Worm (Caenorhabditis elegans) whole organism, L4 larva: ENCODE results near the gene nca-2.
A peak's percentile ranks its signal among the peaks of the same experiment; 100 is the strongest.

ENCODE experiments used
- F10B5.3 ChIP-seq: sonication (generic microtip); optimal IDR thresholded peaks from 2 replicates; lab custom pipeline; 2016; ENCODE audit warnings: mild to moderate bottlenecking, missing genetic modification characterization, missing compliant biosample characterization
- F26F4.8 ChIP-seq: fragments of 200-800 bp; sonication (Bioruptor generic); conservative IDR thresholded peaks from 2 replicates; pipeline ENCODE4 v1.3.6; 2022; ENCODE audit warnings: missing genetic modification characterization, missing compliant biosample characterization
- F37D6.2 ChIP-seq: sonication (generic microtip); optimal IDR thresholded peaks from 2 replicates; lab custom pipeline; 2016; ENCODE audit warnings: mild to moderate bottlenecking, missing genetic modification characterization, missing compliant biosample characterization
- F44E2.7 ChIP-seq: fragments of 200-800 bp; sonication (Bioruptor generic); IDR thresholded peaks from 2 replicates; pipeline ENCODE4 v2.1.2; 2022; ENCODE audit warnings: missing genetic modification characterization, missing compliant biosample characterization
- F49E8.2 ChIP-seq: sonication (generic microtip); optimal IDR thresholded peaks from 2 replicates; lab custom pipeline; 2016; ENCODE audit warnings: missing compliant biosample characterization, mild to moderate bottlenecking, missing genetic modification characterization, borderline replicate concordance
- R02D3.7 ChIP-seq: fragments of 150-350 bp; sonication (generic microtip); optimal IDR thresholded peaks from 3 replicates; lab custom pipeline; 2014; ENCODE audit warnings: missing biosample characterization, missing genetic modification characterization
- T20F7.1 ChIP-seq: fragments of 200-800 bp; sonication (Bioruptor generic); optimal IDR thresholded peaks from 2 replicates; lab custom pipeline; 2018; ENCODE audit warnings: mild to moderate bottlenecking, missing genetic modification characterization, missing compliant biosample characterization
- T26A8.4 ChIP-seq: fragments of 200-800 bp; sonication (Bioruptor generic); IDR thresholded peaks from 2 replicates; pipeline ENCODE4 v1.3.6; 2022; ENCODE audit warnings: missing genetic modification characterization, missing compliant biosample characterization
- Y48G9A.11 ChIP-seq: fragments of 200-800 bp; sonication (Bioruptor generic); IDR thresholded peaks from 2 replicates; pipeline ENCODE4 v1.3.6; 2022; ENCODE audit warnings: missing genetic modification reagents, missing genetic modification characterization, missing compliant biosample characterization
- aha-1 ChIP-seq: fragments of 150-350 bp; peaks from one replicate; lab custom pipeline; 2014; ENCODE audit warnings: missing biosample characterization, missing genetic modification characterization
- ama-1 ChIP-seq: fragments of 150-350 bp; optimal IDR thresholded peaks from 2 replicates; lab custom pipeline; 2014; ENCODE audit warnings: inconsistent platforms, mixed read lengths
- ceh-82 ChIP-seq: sonication (generic microtip); optimal IDR thresholded peaks from 2 replicates; lab custom pipeline; 2017; ENCODE audit warnings: missing biosample characterization, missing genetic modification characterization
- daf-19 ChIP-seq: fragments of 200-800 bp; sonication (Bioruptor generic); conservative IDR thresholded peaks from 2 replicates; pipeline ENCODE4 v1.3.6; 2022; ENCODE audit warnings: missing genetic modification characterization, missing compliant biosample characterization
- daf-8 ChIP-seq: fragments of 200-800 bp; sonication (Bioruptor generic); IDR thresholded peaks from 2 replicates; pipeline ENCODE4 v1.3.6; 2022; ENCODE audit warnings: missing genetic modification characterization, missing compliant biosample characterization
- dmd-6 ChIP-seq: fragments of 200-800 bp; sonication (Bioruptor generic); IDR thresholded peaks from 2 replicates; pipeline ENCODE4 v1.3.6; 2022; ENCODE audit warnings: missing genetic modification reagents, missing genetic modification characterization, missing compliant biosample characterization
- dpl-1 ChIP-seq: fragments of 150-350 bp; optimal IDR thresholded peaks from 2 replicates; lab custom pipeline; 2014; ENCODE audit warnings: missing biosample characterization, missing genetic modification reagents, missing genetic modification characterization
- dve-1 ChIP-seq: sonication (generic microtip); optimal IDR thresholded peaks from 2 replicates; lab custom pipeline; 2017; ENCODE audit warnings: antibody characterized with exemption, mild to moderate bottlenecking, missing genetic modification characterization, missing compliant biosample characterization; ENCODE audit not compliant: insufficient read depth
- egl-27 ChIP-seq: sonication (generic microtip); optimal IDR thresholded peaks from 3 replicates; lab custom pipeline; 2017; ENCODE audit warnings: missing biosample characterization, missing genetic modification reagents, missing genetic modification characterization
- fos-1 ChIP-seq: fragments of 150-350 bp; optimal IDR thresholded peaks from 2 replicates; lab custom pipeline; 2014; ENCODE audit warnings: missing biosample characterization, missing genetic modification characterization
- hlh-11 ChIP-seq: fragments of 200-800 bp; sonication (Bioruptor generic); optimal IDR thresholded peaks from 2 replicates; lab custom pipeline; 2018; ENCODE audit warnings: mild to moderate bottlenecking, missing genetic modification characterization, missing compliant biosample characterization
- jun-1 ChIP-seq: fragments of 150-350 bp; optimal IDR thresholded peaks from 2 replicates; lab custom pipeline; 2014; ENCODE audit warnings: missing biosample characterization, missing genetic modification reagents, missing genetic modification characterization
- lin-29 ChIP-seq: fragments of 200-800 bp; sonication (Bioruptor generic); IDR thresholded peaks from 2 replicates; pipeline ENCODE4 v1.3.6; 2022; ENCODE audit warnings: missing genetic modification reagents, missing genetic modification characterization, missing compliant biosample characterization
- lin-38 ChIP-seq: fragments of 200-800 bp; sonication (Bioruptor generic); IDR thresholded peaks from 2 replicates; pipeline ENCODE4 v1.3.6; 2022; ENCODE audit warnings: missing genetic modification reagents, missing genetic modification characterization, missing compliant biosample characterization
- lin-39 ChIP-seq: fragments of 150-350 bp; optimal IDR thresholded peaks from 2 replicates; lab custom pipeline; 2014; ENCODE audit warnings: missing biosample characterization, missing genetic modification reagents, missing genetic modification characterization
- lsy-2 ChIP-seq, 2 experiments: fragments of 150-350 bp in 1 of 2; sonication (generic microtip) in 1 of 2; optimal IDR thresholded peaks; 2 replicates each; lab custom pipeline; 2014 to 2017; ENCODE audit warnings: missing biosample characterization in 2 of 2, missing genetic modification characterization in 2 of 2
- madf-5 ChIP-seq, 2 experiments: fragments of 200-800 bp; sonication (Bioruptor generic); IDR thresholded peaks; 2 replicates each; pipeline ENCODE4 v1.3.6; 2022; ENCODE audit warnings: missing compliant biosample characterization in 2 of 2, missing genetic modification characterization in 2 of 2
- mep-1 ChIP-seq: fragments of 150-350 bp; sonication (generic microtip); optimal IDR thresholded peaks from 3 replicates; lab custom pipeline; 2014; ENCODE audit warnings: missing biosample characterization, missing genetic modification characterization
- mes-2 ChIP-seq: sonication (generic microtip); optimal IDR thresholded peaks from 2 replicates; lab custom pipeline; 2016; ENCODE audit warnings: missing genotype, mild to moderate bottlenecking, missing genetic modification characterization, missing compliant biosample characterization; ENCODE audit not compliant: poor library complexity, severe bottlenecking
- nhr-10 ChIP-seq: fragments of 150-350 bp; optimal IDR thresholded peaks from 2 replicates; lab custom pipeline; 2014; ENCODE audit warnings: missing biosample characterization, missing genetic modification characterization
- nhr-11 ChIP-seq: fragments of 150-350 bp; optimal IDR thresholded peaks from 2 replicates; lab custom pipeline; 2014; ENCODE audit warnings: missing biosample characterization, missing genetic modification characterization
- nhr-42 ChIP-seq: fragments of 200-800 bp; sonication (Bioruptor generic); IDR thresholded peaks from 2 replicates; pipeline ENCODE4 v1.3.6; 2022; ENCODE audit warnings: missing genetic modification characterization, missing compliant biosample characterization
- nhr-77 ChIP-seq: fragments of 150-350 bp; optimal IDR thresholded peaks from 2 replicates; lab custom pipeline; 2014; ENCODE audit warnings: missing biosample characterization, missing genetic modification characterization
- snpc-1.2 ChIP-seq: fragments of 200-800 bp; sonication (Bioruptor generic); IDR thresholded peaks from 2 replicates; pipeline ENCODE4 v1.3.6; 2022; ENCODE audit warnings: missing genetic modification reagents, missing genetic modification characterization, missing compliant biosample characterization
- spr-1 ChIP-seq: sonication (generic microtip); optimal IDR thresholded peaks from 2 replicates; lab custom pipeline; 2016; ENCODE audit warnings: mild to moderate bottlenecking, missing genetic modification characterization, missing compliant biosample characterization
- spr-3 ChIP-seq: fragments of 200-800 bp; sonication (Bioruptor generic); optimal IDR thresholded peaks from 2 replicates; lab custom pipeline; 2018; ENCODE audit warnings: mild to moderate bottlenecking, missing genetic modification characterization, missing compliant biosample characterization
- unc-39 ChIP-seq: sonication (generic microtip); optimal IDR thresholded peaks from 2 replicates; lab custom pipeline; 2017; ENCODE audit warnings: missing biosample characterization, missing genetic modification characterization
- unc-62 ChIP-seq, 3 experiments: fragments of 150-350 bp in 1 of 3; sonication (generic microtip); optimal IDR thresholded peaks in 2 of 3; peaks in 1 of 3; 1 replicate in 1 of 3; 2 replicates in 2 of 3; lab custom pipeline; 2014 to 2017; ENCODE audit warnings: missing biosample characterization in 3 of 3, missing genetic modification characterization in 3 of 3, missing genetic modification reagents in 3 of 3, missing genotype in 1 of 3
- vab-7 ChIP-seq: fragments of 200-800 bp; sonication (Bioruptor generic); IDR thresholded peaks from 2 replicates; pipeline ENCODE4 v1.3.6; 2022; ENCODE audit warnings: missing genetic modification reagents, missing genetic modification characterization, missing compliant biosample characterization
- zip-11 ChIP-seq: fragments of 200-800 bp; sonication (Bioruptor generic); IDR thresholded peaks from 2 replicates; pipeline ENCODE4 v1.3.6; 2022; ENCODE audit warnings: missing genetic modification characterization, missing compliant biosample characterization
- zip-2 ChIP-seq: fragments of 150-350 bp; optimal IDR thresholded peaks from 2 replicates; lab custom pipeline; 2014; ENCODE audit warnings: missing biosample characterization, missing genetic modification characterization
- ztf-11 ChIP-seq: fragments of 150-350 bp; optimal IDR thresholded peaks from 2 replicates; lab custom pipeline; 2014; ENCODE audit warnings: missing biosample characterization, missing genetic modification characterization
- ztf-7 ChIP-seq: fragments of 150-350 bp; optimal IDR thresholded peaks from 2 replicates; lab custom pipeline; 2014; ENCODE audit warnings: missing biosample characterization, missing genetic modification characterization

nca-2 gene

DNA sequence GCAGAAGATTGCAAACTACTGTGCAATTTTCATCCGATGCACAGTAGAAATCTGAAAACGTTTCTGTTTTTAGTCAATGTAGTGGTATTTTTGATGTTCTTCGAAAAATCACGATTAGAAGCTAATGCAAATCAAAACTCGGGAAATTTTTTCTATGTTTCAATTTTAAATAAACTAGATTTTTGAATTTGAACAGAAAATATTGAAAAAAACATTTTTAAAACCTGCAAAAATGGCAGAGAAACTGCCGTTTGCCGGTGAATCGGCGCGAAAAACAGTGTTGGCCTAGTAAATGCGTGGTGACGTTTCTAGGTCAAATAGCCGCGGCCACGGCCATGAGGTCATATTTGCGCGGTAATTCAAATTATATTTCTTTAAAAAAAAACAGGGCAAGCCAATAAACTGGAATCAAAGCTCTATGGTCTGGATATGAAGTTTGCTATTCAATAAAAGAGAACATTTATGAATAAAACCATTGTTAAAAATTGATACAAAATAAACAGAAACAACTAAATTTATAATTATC is 35.2 kb upstream of the nca-2 start, which contains the start of gene set-2 (continued):
- TF ChIP-seq ama-1 (lab: Kevin White, UChicago) (peak; percentile 2), daf-8 (GFP tag; lab: Robert Waterston, UW) (no peak), spr-1 (tag; lab: Kevin White, UChicago) (no peak), dve-1 (peak; percentile 52), hlh-11 (peak; percentile 32)

DNA sequence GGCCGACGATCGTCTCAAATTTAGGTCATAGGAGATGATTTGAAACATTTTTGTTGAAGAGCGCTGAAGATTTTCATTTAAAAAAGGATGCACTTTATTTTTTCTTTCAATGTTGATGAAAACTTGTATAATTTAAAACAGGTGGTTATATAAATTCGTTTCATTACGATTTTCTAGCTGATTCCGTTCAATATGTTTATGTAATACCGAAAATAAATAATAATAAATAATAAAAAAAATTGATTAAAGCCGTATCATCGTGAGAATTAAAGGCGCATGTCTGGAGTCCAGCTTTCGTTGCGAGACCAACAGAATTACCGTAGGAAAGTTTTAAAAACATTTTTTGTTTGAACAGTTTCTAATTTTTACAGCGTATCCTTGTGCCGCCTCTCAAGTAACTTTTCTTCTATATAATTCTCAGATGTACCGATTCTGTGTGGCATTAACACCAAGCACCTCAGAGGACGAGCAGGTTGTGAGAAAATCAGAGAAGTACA is 33.1 kb upstream of the nca-2 start, which contains the start of the genes C26E6.12 and eri-9:
TSS of gene C26E6.12 (minus strand) at position 51 of the 497 bp plus-strand sequence.
TSS of gene eri-9 (plus strand) at position 248 of the 497 bp plus-strand sequence.
- no peak for TF ChIP-seq F37D6.2 (tag; lab: Kevin White, UChicago)
- TF ChIP-seq lin-38: no peak
- no peak for TF ChIP-seq nhr-11
- TF ChIP-seq Y48G9A.11 (GFP tag; lab: Robert Waterston, UW): no peak
- no peak for TF ChIP-seq dmd-6
- TF ChIP-seq egl-27 (tag; lab: Kevin White, UChicago): no peak
- no peak for TF ChIP-seq ceh-82
- TF ChIP-seq unc-39 (tag; lab: Kevin White, UChicago): no peak
- no peak for TF ChIP-seq nhr-77 (tag; lab: Kevin White, UChicago)
- no peak for TF ChIP-seq ztf-11 (tag; lab: Kevin White, UChicago)

ce11 chrIII:4934896-4935628 is 30.3 kb upstream of the nca-2 start, which contains the start of gene mrps-18C:
Gene mrps-18C (plus strand): TSS chrIII:4935578.
- no peak for TF ChIP-seq mep-1 (tag; lab: Kevin White, UChicago)
- peak in 1 of 2 experiments; percentile 28 for TF ChIP-seq unc-62 (GFP tag; optimal IDR thresholded peaks at IDR 0.05 in 1 of 2; lab: Kevin White, UChicago)
- TF ChIP-seq unc-62 (tag; optimal IDR thresholded peaks at IDR 0.05; lab: Kevin White, UChicago): no peak
- TF ChIP-seq mes-2: peak; percentile 59
- TF ChIP-seq zip-2 (tag; lab: Kevin White, UChicago): no peak
- TF ChIP-seq lsy-2 (tag; optimal IDR thresholded peaks at IDR 0.05; lab: Kevin White, UChicago): peak in 1 of 2 experiments; percentile 52
- TF ChIP-seq aha-1: peak; percentile 73
- TF ChIP-seq Y48G9A.11 (GFP tag; lab: Robert Waterston, UW): peak; percentile 60; the same call in 1 of the 2 replicates
- TF ChIP-seq F26F4.8 (GFP tag; lab: Robert Waterston, UW): no peak
- TF ChIP-seq dpl-1 (GFP tag; lab: Kevin White, UChicago): peak; percentile 40
- peak; percentile 93 for TF ChIP-seq T20F7.1 (GFP tag; lab: Kevin White, UChicago)
- TF ChIP-seq, all 104 proteins: peak for 7

- TF ChIP-seq T26A8.4 (GFP tag; lab: Robert Waterston, UW) (no peak), F10B5.3 (tag; lab: Kevin White, UChicago) (no peak), madf-5 (GFP tag; IDR thresholded peaks at IDR 0.05; lab: Robert Waterston, UW) (no peak), zip-11 (no peak), spr-3 (GFP tag; lab: Kevin White, UChicago) (no peak), F49E8.2 (tag; lab: Kevin White, UChicago) (no peak), aha-1 (peak; percentile 72)
Measured at ce11 chrIII:4937022-4937421, 28.3 kb upstream of the nca-2 start, which contains the start of gene fsn-1. Gene fsn-1 (plus strand): TSS chrIII:4937322.

ce11 chrIII:4939267-4939666 is 26.1 kb upstream of the nca-2 start, which contains the start of gene rpb-2:
Gene rpb-2 (plus strand): TSS chrIII:4939567.
- no peak for TF ChIP-seq R02D3.7 (tag; lab: Kevin White, UChicago)
- no peak for TF ChIP-seq lin-39 (tag; lab: Kevin White, UChicago)
- no peak for TF ChIP-seq ztf-7 (tag; lab: Kevin White, UChicago)
- no peak for TF ChIP-seq nhr-42 (GFP tag; lab: Robert Waterston, UW)
- TF ChIP-seq F26F4.8 (GFP tag; lab: Robert Waterston, UW): no peak
- TF ChIP-seq jun-1 (tag; lab: Kevin White, UChicago): no peak
- no peak for TF ChIP-seq nhr-10 (tag; lab: Kevin White, UChicago)
- no peak for TF ChIP-seq zip-2 (tag; lab: Kevin White, UChicago)
- TF ChIP-seq F44E2.7 (GFP tag; lab: Robert Waterston, UW): no peak
- no peak for TF ChIP-seq unc-62 (GFP tag; optimal IDR thresholded peaks at IDR 0.05 in 1 of 2; lab: Kevin White, UChicago)
- no peak for TF ChIP-seq unc-62 (tag; optimal IDR thresholded peaks at IDR 0.05; lab: Kevin White, UChicago)
- no peak for TF ChIP-seq vab-7 (GFP tag; lab: Robert Waterston, UW)
- no peak for TF ChIP-seq fos-1 (tag; lab: Kevin White, UChicago)
- TF ChIP-seq daf-19: no peak
- TF ChIP-seq madf-5 (GFP tag; IDR thresholded peaks at IDR 0.05; lab: Robert Waterston, UW): no peak
- TF ChIP-seq snpc-1.2 (GFP tag; lab: Robert Waterston, UW): no peak
- no peak for TF ChIP-seq lin-29 (GFP tag; lab: Robert Waterston, UW)
- TF ChIP-seq, all 104 proteins: peak for 0
